Fruit fly (Drosophila melanogaster): ENCODE data around the gene CG43335.

DNA sequence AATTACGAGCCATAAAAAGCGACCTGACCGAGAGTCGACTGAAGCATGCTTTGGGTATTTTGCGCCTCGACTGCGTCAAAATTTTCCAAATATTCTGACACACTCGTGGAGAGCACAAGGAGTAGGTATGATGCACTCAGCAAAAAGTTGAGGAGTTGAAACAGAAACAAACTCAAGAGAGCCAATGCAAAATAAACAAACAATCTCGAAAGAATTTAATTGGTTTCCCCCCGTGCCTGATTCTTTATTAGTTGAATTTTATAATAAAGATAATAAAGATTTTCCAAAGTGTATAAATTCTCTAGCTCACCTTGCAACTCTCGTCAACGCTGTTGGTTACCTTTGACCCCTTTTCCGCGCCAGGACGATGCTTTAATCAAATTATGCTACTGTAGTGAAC is 20.1 kb downstream of the CG43335 start:
- no peak for TF ChIP-seq CG8478 (optimal IDR thresholded peaks at IDR 0.05)
- TF ChIP-seq CTCF (optimal IDR thresholded peaks at IDR 0.05) = no peak

All from S2 (cell line).